Worm (Caenorhabditis elegans): ENCODE data around the gene C33H5.2.

DNA sequence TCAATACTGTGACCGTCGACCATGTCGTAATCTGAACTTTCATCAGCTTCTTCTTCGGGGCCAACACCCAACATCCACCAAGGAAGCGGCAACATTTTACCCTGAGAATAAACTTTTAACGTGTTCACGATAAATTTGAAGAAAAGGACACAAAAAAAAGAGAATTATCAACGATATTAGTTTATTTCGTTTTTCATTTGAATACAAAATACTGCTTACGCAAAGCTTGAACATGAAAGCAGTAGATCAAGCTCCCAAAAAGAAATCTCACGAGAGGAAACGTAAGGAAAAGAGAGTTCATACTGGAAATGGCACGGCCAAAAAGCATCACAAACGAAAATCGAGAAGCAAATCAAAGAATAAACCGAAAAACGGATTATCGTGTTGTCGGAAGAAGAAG is 41.1 kb upstream of the C33H5.2 start, which contains the start of the genes C46A5.6 and C46A5.1:
- TF ChIP-seq med-1 (GFP tag; optimal IDR thresholded peaks at IDR 0.05; ENCODE audit: insufficient read depth) (no peak), ref-1 (GFP tag; conservative IDR thresholded peaks at IDR 0.05) (no peak), ztf-23 (GFP tag; IDR thresholded peaks at IDR 0.05) (no peak), T22C8.4 (GFP tag; IDR thresholded peaks at IDR 0.05) (no peak), tab-1 (GFP tag; IDR thresholded peaks at IDR 0.05) (no peak), flt-1 (GFP tag; IDR thresholded peaks at IDR 0.05) (no peak), klf-2 (GFP tag; conservative IDR thresholded peaks at IDR 0.05) (no peak), ztf-29 (GFP tag; IDR thresholded peaks at IDR 0.05) (no peak), cog-1 (tag; optimal IDR thresholded peaks at IDR 0.05) (no peak)

Data from whole organism, midembryonic.